Fruit fly (Drosophila melanogaster): Measurements from ENCODE around the gene CG32440.
A peak's percentile ranks its signal among the peaks of the same experiment; 100 is the strongest.

The CG32440 gene

DNA sequence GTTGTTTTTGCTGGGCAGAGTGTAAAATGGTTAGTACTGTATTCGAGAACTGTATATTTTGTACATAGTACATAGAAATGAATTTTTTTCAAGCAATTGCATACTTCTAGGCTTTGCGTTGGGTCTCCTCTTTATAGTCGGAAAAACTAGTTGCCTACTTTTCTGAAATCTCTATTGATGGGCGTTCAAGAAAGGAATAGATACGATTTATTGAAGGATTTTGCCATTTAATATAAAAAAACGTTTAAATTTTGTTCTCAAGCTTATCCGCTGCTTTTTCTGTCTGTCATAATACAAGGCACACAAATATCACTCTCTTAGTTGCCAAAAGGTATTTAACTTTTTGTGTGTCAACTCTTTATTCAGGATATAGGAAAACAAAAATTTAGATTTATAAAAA, at the start of gene CG32440:
TSS of gene CG32440 (plus strand) at position 301 of the 400 bp plus-strand sequence.
- TF ChIP-seq CG13204 (GFP tag; optimal IDR thresholded peaks at IDR 0.05) = no peak
- TF ChIP-seq EcR (GFP tag; optimal IDR thresholded peaks at IDR 0.05) = no peak
- no peak for TF ChIP-seq gl (tag; optimal IDR thresholded peaks at IDR 0.05)
- TF ChIP-seq Snoo (tag; optimal IDR thresholded peaks at IDR 0.05) = no peak
- TF ChIP-seq CG12605 (GFP tag; IDR thresholded peaks at IDR 0.05) = no peak
- no peak for TF ChIP-seq CG4496 (GFP tag; IDR thresholded peaks at IDR 0.05)

DNA sequence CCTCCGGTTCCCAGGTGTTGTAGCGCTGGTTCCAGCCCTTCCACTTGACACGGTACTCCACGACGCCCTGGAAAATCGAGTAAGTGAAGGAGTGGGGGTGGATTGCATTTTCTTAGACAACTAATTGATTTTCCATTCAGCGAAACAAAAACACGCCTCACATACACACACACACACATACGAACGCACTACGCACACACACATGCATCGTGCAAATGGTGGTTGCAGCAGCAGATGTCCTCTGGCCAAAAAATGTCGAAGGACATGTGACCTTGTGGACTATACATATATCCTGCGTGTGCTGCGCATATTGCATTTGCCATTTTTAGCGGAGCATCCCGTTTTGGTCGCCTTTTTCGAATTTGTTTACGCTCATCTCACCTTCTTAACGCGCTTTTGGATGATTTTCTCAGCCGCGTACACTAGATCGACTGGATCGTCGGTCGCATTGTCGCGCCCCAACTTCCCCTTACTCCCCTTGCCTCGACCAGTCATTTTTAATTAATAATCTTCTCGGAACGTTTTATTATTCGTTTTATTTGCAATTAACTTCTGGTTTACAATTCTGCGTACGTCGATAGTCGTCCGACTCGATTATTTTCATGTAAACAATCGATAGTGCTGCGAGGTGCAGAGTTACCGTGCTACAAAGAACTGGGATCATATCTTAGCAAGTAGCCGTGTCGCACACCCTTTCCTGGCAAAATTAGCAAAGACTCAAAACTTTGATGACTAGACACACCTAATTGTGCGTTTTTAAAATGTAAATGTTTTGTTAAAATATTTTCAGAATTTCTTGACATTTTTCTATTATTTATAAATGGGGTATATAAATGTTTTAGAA, 42.3 kb upstream of the CG32440 start, which contains the start of gene Pc:
TSS of gene Pc (minus strand) at position 605 of the 844 bp plus-strand sequence.
- TF ChIP-seq D1 (tag; optimal IDR thresholded peaks at IDR 0.05) (peak; percentile 66), gl (tag; optimal IDR thresholded peaks at IDR 0.05) (no peak), CG4496 (GFP tag; IDR thresholded peaks at IDR 0.05) (no peak), CG13204 (GFP tag; optimal IDR thresholded peaks at IDR 0.05) (no peak), CG15710 (tag; optimal IDR thresholded peaks at IDR 0.05) (no peak), CG34367 (tag; optimal IDR thresholded peaks at IDR 0.05) (no peak), CG8301 (tag; optimal IDR thresholded peaks at IDR 0.05) (no peak), CG8159 (tag; optimal IDR thresholded peaks at IDR 0.05) (peak; percentile 1)

DNA sequence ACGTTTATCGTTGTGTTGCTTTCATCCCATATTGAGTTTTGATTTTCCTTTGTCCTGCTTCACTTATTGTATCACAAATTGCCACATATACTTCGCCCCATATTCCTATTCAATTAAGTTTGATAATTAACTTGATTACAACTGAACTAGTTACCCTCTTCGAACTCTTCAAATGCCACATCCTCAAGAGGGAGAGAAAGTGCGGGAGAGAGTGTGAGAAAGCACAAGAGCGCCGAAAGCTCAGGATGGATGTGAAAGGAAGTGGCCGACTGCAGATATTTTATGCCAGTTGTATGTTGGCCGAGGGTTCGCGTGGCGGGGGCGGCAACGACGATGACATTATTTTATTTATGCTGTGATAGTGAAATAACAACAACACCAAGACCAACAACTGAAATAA, 41.5 kb upstream of the CG32440 start, which contains the start of gene Rab26:
TSS of gene Rab26 (plus strand) at position 301 of the 400 bp plus-strand sequence.
- TF ChIP-seq D1 (tag; optimal IDR thresholded peaks at IDR 0.05) = no peak
- no peak for TF ChIP-seq CG13204 (GFP tag; optimal IDR thresholded peaks at IDR 0.05)
- no peak for TF ChIP-seq Snoo (tag; optimal IDR thresholded peaks at IDR 0.05)
- no peak for TF ChIP-seq rn (GFP tag; IDR thresholded peaks at IDR 0.05)
- no peak for TF ChIP-seq CG4496 (GFP tag; IDR thresholded peaks at IDR 0.05)
- TF ChIP-seq CG8159 (tag; optimal IDR thresholded peaks at IDR 0.05) = no peak
- no peak for TF ChIP-seq CG8301 (tag; optimal IDR thresholded peaks at IDR 0.05)
- TF ChIP-seq CG17806 (tag; optimal IDR thresholded peaks at IDR 0.05) = no peak
- TF ChIP-seq CG10348 (GFP tag; IDR thresholded peaks at IDR 0.05) = no peak
- TF ChIP-seq Ets98B (GFP tag; IDR thresholded peaks at IDR 0.05) = no peak
- no peak for TF ChIP-seq CG15710 (tag; optimal IDR thresholded peaks at IDR 0.05)
- no peak for TF ChIP-seq CG32121 (GFP tag; IDR thresholded peaks at IDR 0.05)
- TF ChIP-seq CG14655 (GFP tag; optimal IDR thresholded peaks at IDR 0.05) = no peak
- TF ChIP-seq gl (tag; optimal IDR thresholded peaks at IDR 0.05) = no peak
- no peak for TF ChIP-seq CG12605 (GFP tag; IDR thresholded peaks at IDR 0.05)

DNA sequence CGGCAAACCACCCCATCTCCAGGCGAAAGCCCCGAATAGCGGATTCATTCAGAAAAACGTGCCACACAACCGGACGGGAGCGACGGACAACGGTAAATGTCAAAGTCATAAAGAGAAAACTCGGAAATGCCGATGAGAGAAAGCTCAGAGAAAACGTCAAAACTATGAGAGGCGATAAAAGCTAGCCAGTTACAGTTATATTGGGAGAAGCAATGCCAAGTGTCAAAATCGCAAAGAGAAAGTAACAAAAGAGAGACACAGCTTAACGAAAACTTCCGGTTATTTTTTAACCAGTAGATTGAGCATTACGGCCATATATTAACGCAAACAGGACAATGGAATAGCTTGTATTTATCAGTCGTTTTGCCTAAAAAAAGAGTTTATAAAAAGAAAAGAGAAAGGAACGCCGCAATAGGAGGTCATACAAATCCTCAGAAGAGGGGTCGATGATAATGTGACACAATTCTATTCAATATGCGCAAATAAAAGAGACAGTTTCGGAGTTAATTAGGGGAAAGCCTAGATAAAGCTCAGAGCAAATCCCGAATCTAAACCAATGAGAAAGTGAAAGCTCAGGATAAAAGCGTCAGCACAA, 40.6 kb upstream of the CG32440 start:
- TF ChIP-seq CG34367 (tag; optimal IDR thresholded peaks at IDR 0.05) (no peak), CG15710 (tag; optimal IDR thresholded peaks at IDR 0.05) (no peak), CG4496 (GFP tag; IDR thresholded peaks at IDR 0.05) (no peak), Snoo (tag; optimal IDR thresholded peaks at IDR 0.05) (no peak), CG8159 (tag; optimal IDR thresholded peaks at IDR 0.05) (no peak), CG13204 (GFP tag; optimal IDR thresholded peaks at IDR 0.05) (no peak), CG32121 (GFP tag; IDR thresholded peaks at IDR 0.05) (no peak), Pif1A (GFP tag; optimal IDR thresholded peaks at IDR 0.05) (no peak), CG17806 (tag; optimal IDR thresholded peaks at IDR 0.05) (no peak), CG12605 (GFP tag; IDR thresholded peaks at IDR 0.05) (no peak), CG9948 (tag; optimal IDR thresholded peaks at IDR 0.05) (no peak), CG10348 (GFP tag; IDR thresholded peaks at IDR 0.05) (no peak), CG14655 (GFP tag; optimal IDR thresholded peaks at IDR 0.05) (no peak), Ets98B (GFP tag; IDR thresholded peaks at IDR 0.05) (no peak), EcR (GFP tag; optimal IDR thresholded peaks at IDR 0.05) (no peak)

DNA sequence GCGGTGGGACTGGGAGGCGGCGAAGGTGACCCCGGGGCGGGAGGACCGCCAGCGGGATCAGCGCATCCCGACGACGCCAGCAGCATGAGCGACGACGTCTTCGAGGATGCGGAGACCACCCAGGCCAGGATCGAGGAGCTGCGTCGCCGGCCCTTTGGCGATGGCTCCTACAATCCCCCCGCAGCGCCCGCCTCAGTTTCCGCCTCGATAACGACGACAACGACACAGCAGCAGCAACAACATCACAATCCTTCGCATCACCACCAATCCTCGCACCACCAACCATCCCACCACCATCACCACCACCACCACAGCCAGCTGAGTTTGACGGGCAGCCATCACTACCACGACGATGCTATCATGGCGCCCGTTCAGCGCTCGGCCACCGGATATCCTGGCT, 40.0 kb upstream of the CG32440 start:
- no peak for TF ChIP-seq CG32121 (GFP tag; IDR thresholded peaks at IDR 0.05)
- TF ChIP-seq Pif1A (GFP tag; optimal IDR thresholded peaks at IDR 0.05) = no peak
- TF ChIP-seq CG9948 (tag; optimal IDR thresholded peaks at IDR 0.05) = no peak
- TF ChIP-seq CG4496 (GFP tag; IDR thresholded peaks at IDR 0.05) = no peak
- TF ChIP-seq CG10348 (GFP tag; IDR thresholded peaks at IDR 0.05) = no peak
- no peak for TF ChIP-seq CG8301 (tag; optimal IDR thresholded peaks at IDR 0.05)
- no peak for TF ChIP-seq CG8159 (tag; optimal IDR thresholded peaks at IDR 0.05)
- TF ChIP-seq CG12605 (GFP tag; IDR thresholded peaks at IDR 0.05) = no peak
- TF ChIP-seq CG17806 (tag; optimal IDR thresholded peaks at IDR 0.05) = no peak
- TF ChIP-seq EcR (GFP tag; optimal IDR thresholded peaks at IDR 0.05) = no peak
- no peak for TF ChIP-seq Pif1B (GFP tag; optimal IDR thresholded peaks at IDR 0.05)
- TF ChIP-seq fd96Ca (GFP tag; IDR thresholded peaks at IDR 0.05) = no peak
- TF ChIP-seq CG13204 (GFP tag; optimal IDR thresholded peaks at IDR 0.05) = no peak
- no peak for TF ChIP-seq CG15710 (tag; optimal IDR thresholded peaks at IDR 0.05)
- TF ChIP-seq CG14655 (GFP tag; optimal IDR thresholded peaks at IDR 0.05) = no peak
- no peak for TF ChIP-seq D1 (tag; optimal IDR thresholded peaks at IDR 0.05)
- TF ChIP-seq gl (tag; optimal IDR thresholded peaks at IDR 0.05) = no peak
